Worm (Caenorhabditis elegans) whole organism, L3 larva: ENCODE results near the gene popl-5.

ENCODE experiments used
- R02D3.7 ChIP-seq: fragments of 150-350 bp; optimal IDR thresholded peaks from 2 replicates; lab custom pipeline; 2014; ENCODE audit warnings: missing biosample characterization, missing genetic modification characterization
- aly-2 ChIP-seq: fragments of 150-350 bp; optimal IDR thresholded peaks from 2 replicates; lab custom pipeline; 2014; ENCODE audit warnings: missing biosample characterization, missing genetic modification characterization
- ama-1 ChIP-seq: fragments of 150-350 bp; optimal IDR thresholded peaks from 2 replicates; lab custom pipeline; 2018
- ceh-28 ChIP-seq: fragments of 150-350 bp; optimal IDR thresholded peaks from 2 replicates; lab custom pipeline; 2014; ENCODE audit warnings: missing biosample characterization, missing genetic modification reagents, missing genetic modification characterization
- ceh-82 ChIP-seq: fragments of 150-350 bp; optimal IDR thresholded peaks from 2 replicates; lab custom pipeline; 2014; ENCODE audit warnings: missing biosample characterization, missing genetic modification characterization
- ceh-9 ChIP-seq: sonication (generic microtip); optimal IDR thresholded peaks from 2 replicates; lab custom pipeline; 2018; ENCODE audit warnings: missing biosample characterization, missing genetic modification characterization
- daf-12 ChIP-seq: fragments of 150-350 bp; optimal IDR thresholded peaks from 2 replicates; lab custom pipeline; 2014; ENCODE audit warnings: missing biosample characterization, missing genetic modification reagents, missing genetic modification characterization
- egl-5 ChIP-seq: fragments of 150-350 bp; optimal IDR thresholded peaks from 2 replicates; lab custom pipeline; 2017; ENCODE audit warnings: missing biosample characterization, missing genetic modification reagents, missing genetic modification characterization, inconsistent platforms
- elt-1 ChIP-seq: fragments of 150-350 bp; optimal IDR thresholded peaks from 2 replicates; lab custom pipeline; 2014; ENCODE audit warnings: missing biosample characterization, missing genetic modification characterization
- elt-2 ChIP-seq: sonication (generic microtip); optimal IDR thresholded peaks from 2 replicates; lab custom pipeline; 2016; ENCODE audit warnings: missing genetic modification reagents, mild to moderate bottlenecking, missing genetic modification characterization, missing compliant biosample characterization
- elt-3 ChIP-seq, 3 experiments: fragments of 150-350 bp in 1 of 3; sonication (generic microtip) in 2 of 3; optimal IDR thresholded peaks; 2 replicates in 2 of 3; 4 replicates in 1 of 3; lab custom pipeline; 2014 to 2017; ENCODE audit warnings: missing biosample characterization in 3 of 3, missing genetic modification characterization in 3 of 3
- eor-1 ChIP-seq, 2 experiments: fragments of 150-350 bp; optimal IDR thresholded peaks; 2 replicates each; lab custom pipeline; 2014 to 2018; ENCODE audit warnings: missing biosample characterization in 2 of 2, missing genetic modification characterization in 2 of 2
- fkh-2 ChIP-seq: fragments of 150-350 bp; optimal IDR thresholded peaks from 2 replicates; lab custom pipeline; 2014; ENCODE audit warnings: missing biosample characterization, missing genetic modification reagents, missing genetic modification characterization
- hmg-11 ChIP-seq: sonication (generic microtip); optimal IDR thresholded peaks from 2 replicates; lab custom pipeline; 2016; ENCODE audit warnings: missing genetic modification characterization, missing compliant biosample characterization
- jun-1 ChIP-seq: fragments of 150-350 bp; optimal IDR thresholded peaks from 2 replicates; lab custom pipeline; 2014; ENCODE audit warnings: missing biosample characterization, missing genetic modification reagents, missing genetic modification characterization
- lin-15B ChIP-seq: fragments of 150-350 bp; optimal IDR thresholded peaks from 2 replicates; lab custom pipeline; 2014; ENCODE audit warnings: missing biosample characterization, missing genetic modification characterization
- lin-39 ChIP-seq: fragments of 150-350 bp; optimal IDR thresholded peaks from 2 replicates; lab custom pipeline; 2018; ENCODE audit warnings: missing biosample characterization, missing genetic modification reagents, missing genetic modification characterization
- mdl-1 ChIP-seq: fragments of 150-350 bp; optimal IDR thresholded peaks from 2 replicates; lab custom pipeline; 2014; ENCODE audit warnings: missing biosample characterization, missing genetic modification characterization
- mml-1 ChIP-seq: fragments of 150-350 bp; sonication (generic microtip); optimal IDR thresholded peaks from 3 replicates; lab custom pipeline; 2014; ENCODE audit warnings: missing biosample characterization, missing genetic modification characterization
- nfya-1 ChIP-seq: sonication (generic microtip); optimal IDR thresholded peaks from 2 replicates; lab custom pipeline; 2017; ENCODE audit warnings: missing genetic modification characterization, mild to moderate bottlenecking, missing compliant biosample characterization, antibody characterized with exemption, moderate library complexity; ENCODE audit not compliant: insufficient read depth
- nhr-11 ChIP-seq: fragments of 150-350 bp; optimal IDR thresholded peaks from 2 replicates; lab custom pipeline; 2014; ENCODE audit warnings: missing biosample characterization, missing genetic modification characterization
- nhr-12 ChIP-seq: fragments of 150-350 bp; optimal IDR thresholded peaks from 2 replicates; lab custom pipeline; 2014; ENCODE audit warnings: missing biosample characterization, missing genetic modification characterization
- nhr-237 ChIP-seq: fragments of 150-350 bp; optimal IDR thresholded peaks from 2 replicates; lab custom pipeline; 2014; ENCODE audit warnings: missing biosample characterization, missing genetic modification characterization
- nhr-25 ChIP-seq: sonication (generic microtip); optimal IDR thresholded peaks from 2 replicates; lab custom pipeline; 2017; ENCODE audit warnings: missing biosample characterization, missing genetic modification characterization
- nhr-43 ChIP-seq: sonication (generic microtip); optimal IDR thresholded peaks from 2 replicates; lab custom pipeline; 2016; ENCODE audit warnings: mild to moderate bottlenecking, missing genetic modification characterization, missing compliant biosample characterization; ENCODE audit not compliant: poor library complexity, severe bottlenecking
- nhr-76 ChIP-seq: fragments of 150-350 bp; sonication (generic microtip); optimal IDR thresholded peaks from 5 replicates; lab custom pipeline; 2014; ENCODE audit warnings: missing biosample characterization, missing genetic modification characterization
- nhr-77 ChIP-seq: fragments of 150-350 bp; optimal IDR thresholded peaks from 2 replicates; lab custom pipeline; 2014; ENCODE audit warnings: missing biosample characterization, missing genetic modification characterization
- pha-4 ChIP-seq: fragments of 150-350 bp; optimal IDR thresholded peaks from 2 replicates; lab custom pipeline; 2014; ENCODE audit warnings: missing biosample characterization, missing genetic modification reagents, missing genetic modification characterization
- pqm-1 ChIP-seq: fragments of 150-350 bp; optimal IDR thresholded peaks from 2 replicates; lab custom pipeline; 2017; ENCODE audit warnings: missing biosample characterization, missing genetic modification characterization, inconsistent platforms
- sea-2 ChIP-seq: fragments of 150-350 bp; sonication (generic microtip); optimal IDR thresholded peaks from 4 replicates; lab custom pipeline; 2014; ENCODE audit warnings: missing biosample characterization, missing genetic modification reagents, missing genetic modification characterization
- skn-1 ChIP-seq: fragments of 150-350 bp; optimal IDR thresholded peaks from 2 replicates; lab custom pipeline; 2014; ENCODE audit warnings: missing biosample characterization, missing genetic modification characterization
- snpc-4 ChIP-seq: fragments of 150-350 bp; optimal IDR thresholded peaks from 2 replicates; lab custom pipeline; 2014; ENCODE audit warnings: missing biosample characterization, missing genetic modification characterization
- unc-39 ChIP-seq: sonication (generic microtip); optimal IDR thresholded peaks from 4 replicates; lab custom pipeline; 2017; ENCODE audit warnings: missing biosample characterization, missing genetic modification characterization
- unc-62 ChIP-seq: fragments of 150-350 bp; sonication (generic microtip); optimal IDR thresholded peaks from 4 replicates; lab custom pipeline; 2014; ENCODE audit warnings: missing biosample characterization, missing genetic modification reagents, missing genetic modification characterization
- ztf-11 ChIP-seq: fragments of 150-350 bp; optimal IDR thresholded peaks from 2 replicates; lab custom pipeline; 2014; ENCODE audit warnings: missing biosample characterization, missing genetic modification characterization
- ztf-4 ChIP-seq: fragments of 150-350 bp; optimal IDR thresholded peaks from 2 replicates; lab custom pipeline; 2014; ENCODE audit warnings: missing biosample characterization, missing genetic modification characterization

Gene popl-5

DNA sequence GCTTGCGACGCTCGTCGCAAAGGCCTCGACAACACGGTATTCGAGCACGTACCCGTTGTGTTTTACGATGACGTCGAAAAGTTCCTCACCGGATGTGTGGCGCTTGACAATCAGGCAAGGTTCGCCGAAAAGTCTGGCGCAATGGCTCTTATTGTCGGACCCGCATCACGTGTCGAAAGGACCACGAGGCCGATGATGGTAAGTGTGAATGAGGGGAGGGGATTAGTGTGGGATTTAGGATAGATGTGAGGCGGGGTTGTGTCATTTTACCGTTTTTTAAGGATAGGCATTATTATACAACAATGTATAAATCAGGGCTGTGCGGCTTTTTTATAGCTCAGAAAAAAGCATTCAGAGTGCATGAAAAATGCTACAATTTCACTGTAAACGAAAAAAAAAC lies 27.3 kb downstream of the popl-5 start:
- TF ChIP-seq nhr-11 (tag; lab: Kevin White, UChicago) (no peak), snpc-4 (tag; lab: Kevin White, UChicago) (no peak), mdl-1 (no peak), unc-39 (no peak), sea-2 (GFP tag; lab: Kevin White, UChicago) (no peak), pqm-1 (no peak), pha-4 (tag; lab: Kevin White, UChicago) (no peak), skn-1 (tag; lab: Kevin White, UChicago) (no peak), lin-39 (tag; lab: Kevin White, UChicago) (no peak), nhr-76 (tag; lab: Kevin White, UChicago) (no peak), ceh-9 (no peak), ama-1 (no peak)
- TF ChIP-seq, all 47 proteins: peak for 0

DNA sequence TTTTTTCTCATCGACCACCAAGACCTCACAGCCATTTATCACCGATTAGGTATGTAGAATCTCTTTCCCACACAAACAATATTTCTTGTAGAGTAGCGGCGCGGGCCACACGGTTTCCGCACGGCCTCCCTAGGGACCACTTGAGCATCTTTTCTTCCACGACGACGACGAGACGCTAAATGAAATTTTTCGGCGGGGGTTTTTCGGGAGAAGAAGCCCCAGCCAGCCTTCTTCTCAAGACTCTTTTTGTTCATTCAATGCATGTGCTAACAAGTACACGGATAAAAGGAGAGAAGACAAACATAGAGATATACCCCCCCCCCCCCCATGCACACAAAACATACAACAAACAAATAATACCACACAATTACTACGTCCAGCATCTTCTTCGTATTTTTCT lies 28.1 kb downstream of the popl-5 start:
- TF ChIP-seq snpc-4 (tag; lab: Kevin White, UChicago) (no peak), egl-5 (tag; lab: Kevin White, UChicago) (no peak), ztf-4 (tag; lab: Kevin White, UChicago) (no peak), fkh-2 (no peak), R02D3.7 (no peak), ceh-9 (no peak), eor-1 (tag; optimal IDR thresholded peaks at IDR 0.05; lab: Kevin White, UChicago) (no peak), elt-2 (no peak), lin-39 (tag; lab: Kevin White, UChicago) (no peak), pha-4 (tag; lab: Kevin White, UChicago) (no peak), nhr-43 (no peak), hmg-11 (no peak), unc-62 (no peak), nhr-25 (tag; lab: Kevin White, UChicago) (no peak)

DNA sequence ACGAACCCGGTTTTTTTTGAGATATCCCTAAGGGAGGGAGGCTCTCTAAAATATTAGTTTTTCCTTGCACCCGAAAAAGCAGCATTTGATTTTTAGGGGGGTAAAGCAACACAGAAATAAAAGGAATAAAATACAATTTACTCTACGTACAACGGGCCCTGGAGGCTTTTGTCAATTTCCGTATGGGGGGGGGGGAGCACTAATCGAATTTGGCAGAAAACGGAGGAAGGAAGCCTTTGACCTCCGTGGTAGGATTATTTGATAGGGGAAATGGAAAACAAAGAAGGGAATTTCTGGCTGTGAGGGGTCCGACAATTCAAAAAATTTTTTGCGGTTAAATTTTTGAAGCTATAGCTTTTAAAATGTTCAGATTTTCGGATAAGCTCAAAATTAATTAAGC lies 29.2 kb downstream of the popl-5 start:
- TF ChIP-seq mml-1 (tag; lab: Kevin White, UChicago) (no peak), nfya-1 (tag; lab: Kevin White, UChicago) (no peak), unc-62 (no peak), daf-12 (tag; lab: Kevin White, UChicago) (no peak), nhr-25 (tag; lab: Kevin White, UChicago) (no peak), jun-1 (tag; lab: Kevin White, UChicago) (no peak), nhr-11 (tag; lab: Kevin White, UChicago) (no peak), pha-4 (tag; lab: Kevin White, UChicago) (no peak), mdl-1 (no peak), ceh-9 (no peak), nhr-77 (tag; lab: Kevin White, UChicago) (no peak), hmg-11 (no peak), nhr-12 (tag; lab: Kevin White, UChicago) (no peak)

DNA sequence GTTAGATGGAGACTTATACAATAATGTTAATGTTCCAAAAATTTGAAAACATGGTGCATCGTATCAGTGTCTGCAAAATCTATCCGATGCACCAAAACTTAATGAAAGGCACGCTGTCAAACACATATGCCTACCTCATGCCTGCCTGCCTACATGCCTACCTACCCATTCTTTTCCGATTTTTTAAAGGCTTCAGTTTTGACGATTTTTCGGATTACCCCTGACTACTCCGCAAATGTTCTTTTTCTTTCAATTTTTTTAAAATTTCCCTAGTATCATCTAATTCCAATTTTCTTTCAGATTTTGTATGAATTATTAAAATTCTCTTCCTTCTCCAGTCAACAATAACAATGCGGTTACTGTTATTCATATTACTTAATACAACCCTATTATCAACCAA lies 30.6 kb downstream of the popl-5 start, which contains the start of gene plr-1:
Gene plr-1, plus strand, starts transcription at position 301 of the 400 bp plus-strand sequence.
- TF ChIP-seq aly-2 (no peak), ceh-9 (no peak), nhr-11 (tag; lab: Kevin White, UChicago) (no peak), R02D3.7 (no peak), elt-2 (no peak), ceh-82 (tag; lab: Kevin White, UChicago) (no peak), elt-1 (tag; lab: Kevin White, UChicago) (no peak), nhr-25 (tag; lab: Kevin White, UChicago) (no peak), unc-62 (no peak), elt-3 (tag; optimal IDR thresholded peaks at IDR 0.05; lab: Kevin White, UChicago) (no peak), lin-15B (tag; lab: Kevin White, UChicago) (no peak), mdl-1 (no peak), skn-1 (tag; lab: Kevin White, UChicago) (no peak), nhr-237 (tag; lab: Kevin White, UChicago) (no peak), ceh-28 (no peak), ztf-4 (tag; lab: Kevin White, UChicago) (no peak)

DNA sequence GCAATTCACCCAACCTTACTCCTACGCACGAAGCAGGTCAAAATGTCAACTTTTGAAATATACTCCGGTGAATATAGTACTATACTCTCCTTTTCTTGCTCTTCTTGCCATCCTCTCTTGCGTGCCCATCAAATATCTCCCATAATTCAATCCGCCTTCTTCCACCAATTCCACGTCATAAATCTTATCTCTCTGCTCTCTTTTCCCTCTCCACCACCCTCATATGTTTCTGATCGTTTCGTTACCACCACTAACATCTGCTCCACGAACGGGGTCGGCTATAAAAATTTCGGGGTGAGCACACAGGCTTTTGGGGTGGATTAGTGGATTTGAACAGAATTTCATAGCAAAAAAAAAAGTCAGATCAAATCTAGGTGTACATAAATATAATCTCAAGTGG lies 33.2 kb downstream of the popl-5 start:
- TF ChIP-seq fkh-2 = no peak
- no peak for TF ChIP-seq ztf-11 (tag; lab: Kevin White, UChicago)
- TF ChIP-seq ceh-28 = no peak
- no peak for TF ChIP-seq pqm-1
- TF ChIP-seq elt-2 = no peak
- TF ChIP-seq elt-1 (tag; lab: Kevin White, UChicago) = no peak
